Worm (Caenorhabditis elegans) whole organism, L1 larva: ENCODE data around the gene egl-4.

Source experiments
- C04F5.9 ChIP-seq: sonication (generic microtip); optimal IDR thresholded peaks from 2 replicates; lab custom pipeline; 2016; ENCODE audit warnings: missing genetic modification characterization, missing compliant biosample characterization
- C16A3.4 ChIP-seq: fragments of 150-350 bp; optimal IDR thresholded peaks from 2 replicates; lab custom pipeline; 2014; ENCODE audit warnings: missing biosample characterization, missing genetic modification characterization
- F16B12.6 ChIP-seq: fragments of 150-350 bp; optimal IDR thresholded peaks from 2 replicates; lab custom pipeline; 2014; ENCODE audit warnings: missing biosample characterization, missing genetic modification characterization
- Y116A8C.19 ChIP-seq: sonication (generic microtip); optimal IDR thresholded peaks from 2 replicates; lab custom pipeline; 2016; ENCODE audit warnings: missing compliant biosample characterization, missing genetic modification characterization, borderline replicate concordance
- blmp-1 ChIP-seq: fragments of 150-350 bp; optimal IDR thresholded peaks from 2 replicates; lab custom pipeline; 2014; ENCODE audit warnings: missing biosample characterization, missing genetic modification characterization
- ceh-88 ChIP-seq: fragments of 200-800 bp; sonication (Bioruptor generic); IDR thresholded peaks from 2 replicates; pipeline ENCODE4 v1.3.6; 2022; ENCODE audit warnings: missing genetic modification characterization, missing compliant biosample characterization
- ces-1 ChIP-seq: fragments of 150-350 bp; optimal IDR thresholded peaks from 2 replicates; lab custom pipeline; 2014; ENCODE audit warnings: missing biosample characterization, missing genetic modification reagents, missing genetic modification characterization
- efl-1 ChIP-seq, 4 experiments: fragments of 150-350 bp; optimal IDR thresholded peaks in 3 of 4; peaks in 1 of 4; 1 replicate in 1 of 4; 2 replicates in 3 of 4; lab custom pipeline; 2014; ENCODE audit warnings: missing biosample characterization in 2 of 4, missing genetic modification characterization in 2 of 4, missing genetic modification reagents in 2 of 4
- efl-3 ChIP-seq: fragments of 200-800 bp; sonication (Bioruptor generic); optimal IDR thresholded peaks from 2 replicates; lab custom pipeline; 2018; ENCODE audit warnings: mild to moderate bottlenecking, missing genetic modification characterization, missing compliant biosample characterization
- ets-5 ChIP-seq: fragments of 200-800 bp; sonication (Bioruptor generic); IDR thresholded peaks from 2 replicates; pipeline ENCODE4 v1.3.6; 2022; ENCODE audit warnings: missing genetic modification characterization, missing compliant biosample characterization
- fkh-4 ChIP-seq: sonication (generic microtip); optimal IDR thresholded peaks from 2 replicates; lab custom pipeline; 2016; ENCODE audit warnings: missing compliant biosample characterization, missing genetic modification characterization, borderline replicate concordance
- grh-1 ChIP-seq: fragments of 200-800 bp; sonication (Bioruptor generic); IDR thresholded peaks from 2 replicates; pipeline ENCODE4 v1.3.6; 2022; ENCODE audit warnings: missing genetic modification reagents, missing genetic modification characterization, missing compliant biosample characterization
- hpl-2 ChIP-seq: fragments of 150-350 bp; optimal IDR thresholded peaks from 2 replicates; lab custom pipeline; 2014; ENCODE audit warnings: missing biosample characterization, missing genetic modification reagents, missing genetic modification characterization
- irx-1 ChIP-seq: sonication (generic microtip); optimal IDR thresholded peaks from 2 replicates; lab custom pipeline; 2016; ENCODE audit warnings: missing genetic modification characterization, missing compliant biosample characterization
- isw-1 ChIP-seq: fragments of 200-800 bp; sonication (Bioruptor generic); IDR thresholded peaks from 2 replicates; pipeline ENCODE4 v1.3.6; 2022; ENCODE audit warnings: missing genetic modification characterization, missing compliant biosample characterization
- jun-1 ChIP-seq: fragments of 150-350 bp; optimal IDR thresholded peaks from 2 replicates; lab custom pipeline; 2014; ENCODE audit warnings: missing biosample characterization, missing genetic modification reagents, missing genetic modification characterization
- lin-14 ChIP-seq: fragments of 200-800 bp; sonication (Bioruptor generic); optimal IDR thresholded peaks from 2 replicates; lab custom pipeline; 2018; ENCODE audit warnings: mild to moderate bottlenecking, missing genetic modification characterization, moderate library complexity, missing compliant biosample characterization
- lin-15B ChIP-seq: fragments of 150-350 bp; sonication (generic microtip); optimal IDR thresholded peaks from 3 replicates; lab custom pipeline; 2014; ENCODE audit warnings: missing biosample characterization, missing genetic modification characterization
- lir-3 ChIP-seq: sonication (generic microtip); optimal IDR thresholded peaks from 2 replicates; lab custom pipeline; 2016; ENCODE audit warnings: mild to moderate bottlenecking, missing genetic modification characterization, moderate library complexity, missing compliant biosample characterization; ENCODE audit not compliant: poor library complexity
- lsy-2 ChIP-seq, 2 experiments: fragments of 150-350 bp; optimal IDR thresholded peaks; 2 replicates each; lab custom pipeline; 2014; ENCODE audit warnings: missing biosample characterization in 2 of 2, missing genetic modification characterization in 2 of 2
- nhr-19 ChIP-seq: fragments of 200-800 bp; sonication (Bioruptor generic); conservative IDR thresholded peaks from 2 replicates; pipeline ENCODE4 v1.3.6; 2022; ENCODE audit warnings: missing genetic modification characterization, missing compliant biosample characterization
- nhr-20 ChIP-seq: sonication (generic microtip); optimal IDR thresholded peaks from 2 replicates; lab custom pipeline; 2016; ENCODE audit warnings: mild to moderate bottlenecking, missing genetic modification characterization, missing compliant biosample characterization
- nhr-237 ChIP-seq: fragments of 150-350 bp; optimal IDR thresholded peaks from 2 replicates; lab custom pipeline; 2014; ENCODE audit warnings: missing biosample characterization, missing genetic modification characterization
- nhr-71 ChIP-seq: sonication (generic microtip); optimal IDR thresholded peaks from 2 replicates; lab custom pipeline; 2016; ENCODE audit warnings: mild to moderate bottlenecking, missing genetic modification characterization, moderate library complexity, missing compliant biosample characterization
- nhr-77 ChIP-seq: fragments of 150-350 bp; optimal IDR thresholded peaks from 2 replicates; lab custom pipeline; 2014; ENCODE audit warnings: missing biosample characterization, missing genetic modification characterization
- nhr-84 ChIP-seq: sonication (generic microtip); optimal IDR thresholded peaks from 2 replicates; lab custom pipeline; 2017; ENCODE audit warnings: missing biosample characterization, missing genetic modification characterization
- nhr-85 ChIP-seq: sonication (generic microtip); peaks from one replicate; lab custom pipeline; 2016; ENCODE audit warnings: missing genetic modification characterization, inconsistent platforms, missing compliant biosample characterization
- nhr-90 ChIP-seq: sonication (generic microtip); optimal IDR thresholded peaks from 2 replicates; lab custom pipeline; 2016; ENCODE audit warnings: mild to moderate bottlenecking, missing genetic modification characterization, missing compliant biosample characterization; ENCODE audit not compliant: poor library complexity
- rnt-1 ChIP-seq: sonication (generic microtip); optimal IDR thresholded peaks from 2 replicates; lab custom pipeline; 2016; ENCODE audit warnings: mild to moderate bottlenecking, missing genetic modification characterization, moderate library complexity, missing compliant biosample characterization
- snpc-4 ChIP-seq: fragments of 150-350 bp; optimal IDR thresholded peaks from 2 replicates; lab custom pipeline; 2014; ENCODE audit warnings: missing biosample characterization, missing genetic modification characterization
- sup-37 ChIP-seq: fragments of 200-800 bp; sonication (Bioruptor generic); optimal IDR thresholded peaks from 2 replicates; lab custom pipeline; 2018; ENCODE audit warnings: mild to moderate bottlenecking, missing genetic modification characterization, missing compliant biosample characterization
- tlp-1 ChIP-seq: fragments of 150-350 bp; optimal IDR thresholded peaks from 2 replicates; lab custom pipeline; 2014; ENCODE audit warnings: missing biosample characterization, missing genetic modification characterization
- unc-30 ChIP-seq: sonication (generic microtip); optimal IDR thresholded peaks from 2 replicates; lab custom pipeline; 2017; ENCODE audit warnings: missing biosample characterization, missing genetic modification characterization
- unc-62 ChIP-seq: fragments of 150-350 bp; optimal IDR thresholded peaks from 2 replicates; lab custom pipeline; 2014; ENCODE audit warnings: missing biosample characterization, missing genetic modification reagents, missing genetic modification characterization
- unc-86 ChIP-seq: sonication (generic microtip); optimal IDR thresholded peaks from 2 replicates; lab custom pipeline; 2016; ENCODE audit warnings: missing genetic modification characterization, missing compliant biosample characterization
- vab-15 ChIP-seq: sonication (generic microtip); optimal IDR thresholded peaks from 2 replicates; lab custom pipeline; 2017; ENCODE audit warnings: missing genotype, mild to moderate bottlenecking, missing genetic modification characterization, missing compliant biosample characterization
- zag-1 ChIP-seq: fragments of 150-350 bp; optimal IDR thresholded peaks from 2 replicates; lab custom pipeline; 2014; ENCODE audit warnings: missing biosample characterization, missing genetic modification characterization
- ztf-4 ChIP-seq: fragments of 150-350 bp; optimal IDR thresholded peaks from 2 replicates; lab custom pipeline; 2014; ENCODE audit warnings: missing biosample characterization, missing genetic modification characterization

The egl-4 gene

DNA sequence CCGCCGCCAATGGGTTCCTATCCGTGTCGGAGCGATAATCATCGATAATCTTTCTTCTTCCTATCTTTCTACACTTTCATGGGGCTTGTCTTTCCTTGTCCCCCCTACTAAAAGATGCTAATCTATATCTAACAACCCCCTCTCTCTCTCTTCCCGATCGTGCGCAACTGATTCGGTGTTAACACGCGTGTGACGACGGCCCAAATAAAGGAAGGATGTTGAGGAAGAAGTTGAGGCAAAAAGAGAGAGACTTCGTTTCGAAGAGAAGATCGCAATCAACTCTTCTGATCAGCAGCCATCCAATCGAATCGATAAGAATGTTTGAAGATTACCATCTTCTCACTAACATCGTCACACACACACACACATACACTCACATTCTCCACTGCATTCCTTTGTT is 63.4 kb downstream of the egl-4 start:
- TF ChIP-seq sup-37 (GFP tag; lab: Kevin White, UChicago): no peak
- peak; percentile 17 for TF ChIP-seq nhr-20 (tag; lab: Kevin White, UChicago)
- no peak for TF ChIP-seq nhr-237 (tag; lab: Kevin White, UChicago)
- peak; percentile 80 for TF ChIP-seq lin-14
- TF ChIP-seq isw-1 (GFP tag; lab: Robert Waterston, UW): no peak
- no peak for TF ChIP-seq lsy-2 (tag; optimal IDR thresholded peaks at IDR 0.05; lab: Kevin White, UChicago)
- peak; percentile 10 for TF ChIP-seq nhr-71 (tag; lab: Kevin White, UChicago)
- peak; percentile 78 for TF ChIP-seq efl-3 (GFP tag; lab: Kevin White, UChicago)
- no peak for TF ChIP-seq efl-1 (optimal IDR thresholded peaks at IDR 0.05; lab: Kevin White, UChicago)
- no peak for TF ChIP-seq efl-1 (GFP tag; optimal IDR thresholded peaks at IDR 0.05 in 1 of 2; lab: Kevin White, UChicago)
- TF ChIP-seq nhr-84 (tag; lab: Kevin White, UChicago): no peak
- TF ChIP-seq ces-1 (GFP tag; lab: Kevin White, UChicago): no peak
- TF ChIP-seq grh-1 (GFP tag; lab: Robert Waterston, UW): peak; percentile 29; the same call in 1 of the 2 replicates
- peak; percentile 45 for TF ChIP-seq blmp-1 (tag; lab: Kevin White, UChicago)
- TF ChIP-seq snpc-4 (tag; lab: Kevin White, UChicago): no peak
- peak; percentile 96 for TF ChIP-seq nhr-85 (tag; lab: Kevin White, UChicago)
- no peak for TF ChIP-seq ztf-4 (tag; lab: Kevin White, UChicago)
- peak; percentile 16 for TF ChIP-seq irx-1
- TF ChIP-seq Y116A8C.19 (tag; lab: Kevin White, UChicago): no peak

DNA sequence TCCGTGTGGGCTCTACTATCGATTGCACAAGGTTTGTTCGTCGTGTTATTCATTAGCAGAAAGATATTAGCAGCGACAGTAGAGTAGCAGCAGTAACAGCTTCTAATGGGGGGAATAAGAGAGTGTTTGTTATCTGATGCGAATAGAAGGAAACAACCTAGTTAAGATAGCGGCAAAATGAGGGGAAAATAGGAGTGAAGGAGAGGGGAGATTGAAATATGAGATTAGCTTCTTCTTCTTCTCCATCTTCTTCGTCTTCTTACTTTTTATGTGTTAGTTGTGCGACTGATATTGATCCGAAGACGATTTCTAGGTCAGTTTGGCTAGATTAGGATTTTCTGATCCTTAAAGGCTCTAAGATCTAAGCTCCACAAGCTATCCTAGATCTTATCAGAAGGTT is 67.0 kb downstream of the egl-4 start:
- TF ChIP-seq rnt-1 (tag; lab: Kevin White, UChicago): no peak
- peak; percentile 26 for TF ChIP-seq nhr-85 (tag; lab: Kevin White, UChicago)
- TF ChIP-seq nhr-90 (tag; lab: Kevin White, UChicago): no peak
- no peak for TF ChIP-seq Y116A8C.19 (tag; lab: Kevin White, UChicago)
- no peak for TF ChIP-seq zag-1
- no peak for TF ChIP-seq hpl-2 (GFP tag; lab: Kevin White, UChicago)
- TF ChIP-seq nhr-77 (tag; lab: Kevin White, UChicago): no peak
- no peak for TF ChIP-seq unc-30
- TF ChIP-seq lin-14: peak; percentile 33
- no peak for TF ChIP-seq ets-5
- TF ChIP-seq lin-15B (tag; lab: Kevin White, UChicago): no peak
- no peak for TF ChIP-seq unc-62 (GFP tag; lab: Kevin White, UChicago)
- no peak for TF ChIP-seq fkh-4 (tag; lab: Kevin White, UChicago)
- TF ChIP-seq vab-15: no peak
- TF ChIP-seq grh-1 (GFP tag; lab: Robert Waterston, UW): no peak
- TF ChIP-seq nhr-19 (GFP tag; lab: Robert Waterston, UW): no peak

DNA sequence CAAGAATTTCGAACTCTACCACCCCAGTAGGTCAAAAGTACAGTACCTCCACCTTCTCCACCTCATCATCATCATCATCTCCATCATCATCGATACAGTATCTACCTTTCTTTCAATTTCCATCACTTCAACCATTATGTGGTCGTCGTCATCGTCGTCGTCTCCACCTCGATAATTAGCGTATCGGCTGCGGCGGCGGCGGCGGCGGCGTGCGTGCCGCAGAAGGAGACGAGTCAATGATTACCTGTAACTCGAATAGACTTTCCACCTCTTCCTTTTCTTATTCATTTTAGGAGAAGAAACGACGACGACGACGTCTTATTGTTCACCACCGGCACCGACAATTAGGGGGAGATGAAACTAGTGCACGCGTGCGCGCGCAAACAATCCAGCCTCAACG is 67.7 kb downstream of the egl-4 start:
- TF ChIP-seq hpl-2 (GFP tag; lab: Kevin White, UChicago): no peak
- TF ChIP-seq rnt-1 (tag; lab: Kevin White, UChicago): no peak
- no peak for TF ChIP-seq F16B12.6 (tag; lab: Kevin White, UChicago)
- TF ChIP-seq blmp-1 (tag; lab: Kevin White, UChicago): peak; percentile 17
- TF ChIP-seq, all 84 proteins: peak for 1

DNA sequence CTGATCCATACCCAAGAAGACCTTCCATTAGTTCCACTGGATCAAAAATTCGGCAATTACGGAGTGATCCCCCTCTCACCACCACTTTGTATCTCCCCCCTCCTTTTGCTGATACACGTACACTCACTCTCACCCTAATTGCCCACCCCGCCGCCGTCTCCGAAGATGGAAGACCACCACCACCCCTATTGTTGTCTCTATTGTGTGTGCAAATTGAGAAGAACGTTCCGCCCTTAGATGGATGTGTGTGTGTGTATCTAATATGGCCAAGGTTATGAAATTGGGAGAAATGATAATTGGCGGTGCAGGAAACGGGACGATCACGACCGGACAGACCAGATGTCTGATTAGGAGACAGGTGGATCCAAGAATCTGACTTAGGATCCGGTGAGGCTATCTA is 68.4 kb downstream of the egl-4 start:
- TF ChIP-seq unc-62 (GFP tag; lab: Kevin White, UChicago) (no peak), nhr-85 (tag; lab: Kevin White, UChicago) (peak; percentile 70), lin-14 (peak; percentile 2), ceh-88 (GFP tag; lab: Robert Waterston, UW) (no peak), jun-1 (tag; lab: Kevin White, UChicago) (no peak)

DNA sequence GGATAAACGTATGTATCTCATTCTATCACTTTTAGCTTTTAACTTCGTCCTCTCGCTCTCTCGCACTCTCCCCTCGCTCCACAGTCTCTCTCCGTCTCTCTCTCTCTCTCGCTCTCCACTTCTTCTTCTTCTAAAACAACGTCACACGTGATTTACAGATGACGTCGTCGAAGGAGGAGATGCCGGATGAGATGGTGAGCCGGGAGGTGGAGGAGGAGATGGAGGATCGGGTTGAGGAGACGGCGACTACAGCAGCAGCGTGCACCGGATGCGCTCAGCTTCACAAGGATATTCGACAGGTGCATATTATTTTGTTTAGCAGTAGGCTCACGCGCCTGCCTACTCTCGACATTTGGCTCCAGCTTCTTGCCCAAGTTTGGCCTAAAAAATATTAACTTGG is 69.9 kb downstream of the egl-4 start, which contains the start of gene elt-6:
TSS of gene elt-6 (plus strand) at position 159 of the 400 bp plus-strand sequence.
- TF ChIP-seq grh-1 (GFP tag; lab: Robert Waterston, UW) (0 out of 2 replicates have a peak, but pooled peaks have one; percentile 24), lir-3 (tag; lab: Kevin White, UChicago) (no peak), sup-37 (GFP tag; lab: Kevin White, UChicago) (no peak), tlp-1 (tag; lab: Kevin White, UChicago) (no peak), C04F5.9 (tag; lab: Kevin White, UChicago) (no peak), unc-86 (no peak), nhr-85 (tag; lab: Kevin White, UChicago) (peak; percentile 40), C16A3.4 (tag; lab: Kevin White, UChicago) (no peak)
